Fruit fly (Drosophila melanogaster) whole organism, wandering third instar larva: ENCODE measurements around the gene CG5191.

Experiments used
- Abd-B ChIP-seq: fragments of >200 bp; optimal IDR thresholded peaks from 2 replicates; lab custom pipeline; 2017; ENCODE audit warnings: missing biosample characterization, missing genetic modification characterization
- CG32264 ChIP-seq: fragments of 200-800 bp; sonication (Bioruptor generic); optimal IDR thresholded peaks from 2 replicates; lab custom pipeline; 2016; ENCODE audit warnings: missing biosample characterization, missing genetic modification characterization
- CG9705 ChIP-seq: fragments of 200-800 bp; sonication (Bioruptor generic); optimal IDR thresholded peaks from 2 replicates; lab custom pipeline; 2018; ENCODE audit warnings: missing biosample characterization, mild to moderate bottlenecking, missing genetic modification characterization
- CrebA ChIP-seq: fragments of 200-800 bp; sonication (Bioruptor generic); optimal IDR thresholded peaks from 2 replicates; lab custom pipeline; 2016; ENCODE audit warnings: missing biosample characterization, mild to moderate bottlenecking, missing genetic modification characterization, borderline replicate concordance
- Dfd ChIP-seq: fragments of >200 bp; optimal IDR thresholded peaks from 2 replicates; lab custom pipeline; 2017; ENCODE audit warnings: missing biosample characterization, missing genetic modification characterization
- Dif ChIP-seq: fragments of 200-275, 200-300 bp; sonication (Bioruptor generic); optimal IDR thresholded peaks from 2 replicates; lab custom pipeline; 2018; ENCODE audit warnings: missing biosample characterization, missing genetic modification characterization; ENCODE audit not compliant: partially characterized antibody
- GATAd ChIP-seq: sonication (Bioruptor generic); optimal IDR thresholded peaks from 2 replicates; lab custom pipeline; 2016; ENCODE audit warnings: missing biosample characterization, missing genetic modification characterization
- HLH106 ChIP-seq: fragments of 200-800 bp; optimal IDR thresholded peaks from 3 replicates; lab custom pipeline; 2019; ENCODE audit warnings: missing biosample characterization, mild to moderate bottlenecking, missing genetic modification characterization, moderate library complexity
- Hnf4 ChIP-seq: fragments of 200-800 bp; sonication (Bioruptor generic); optimal IDR thresholded peaks from 2 replicates; lab custom pipeline; 2016; ENCODE audit warnings: missing biosample characterization, mild to moderate bottlenecking, missing genetic modification characterization
- Hr78 ChIP-seq: fragments of >200 bp; optimal IDR thresholded peaks from 2 replicates; lab custom pipeline; 2017; ENCODE audit warnings: missing biosample characterization, missing genetic modification characterization
- Hr83 ChIP-seq: fragments of 200-300 bp; sonication (Bioruptor generic); optimal IDR thresholded peaks from 2 replicates; lab custom pipeline; 2016; ENCODE audit warnings: missing biosample characterization, mild to moderate bottlenecking, missing genetic modification characterization, moderate library complexity; ENCODE audit not compliant: poor library complexity, severe bottlenecking
- Jra ChIP-seq: sonication (Bioruptor generic); optimal IDR thresholded peaks from 2 replicates; lab custom pipeline; 2016; ENCODE audit warnings: missing biosample characterization, missing genetic modification characterization
- Mio ChIP-seq: sonication (Bioruptor generic); optimal IDR thresholded peaks from 2 replicates; lab custom pipeline; 2016; ENCODE audit warnings: missing biosample characterization, missing genetic modification characterization
- Myc ChIP-seq: fragments of >200 bp; optimal IDR thresholded peaks from 2 replicates; lab custom pipeline; 2017
- N ChIP-seq: fragments of >200 bp; optimal IDR thresholded peaks from 2 replicates; lab custom pipeline; 2018; ENCODE audit warnings: missing biosample characterization, missing external identifiers, missing genetic modification characterization
- OdsH ChIP-seq: fragments of 200-800 bp; sonication (Bioruptor generic); optimal IDR thresholded peaks from 2 replicates; lab custom pipeline; 2016; ENCODE audit warnings: missing biosample characterization, mild to moderate bottlenecking, missing genetic modification characterization
- Rel ChIP-seq, 2 experiments: fragments of 200-800 bp; sonication (Bioruptor generic) in 1 of 2; optimal IDR thresholded peaks; 2 replicates in 1 of 2; 3 replicates in 1 of 2; lab custom pipeline; 2016 to 2019; ENCODE audit warnings: mild to moderate bottlenecking in 2 of 2, missing biosample characterization in 2 of 2, missing genetic modification characterization in 2 of 2, moderate library complexity in 1 of 2
- Sp1 ChIP-seq: fragments of 200-800 bp; sonication (Bioruptor generic); optimal IDR thresholded peaks from 3 replicates; lab custom pipeline; 2019; ENCODE audit warnings: missing biosample characterization, mild to moderate bottlenecking, missing genetic modification characterization, moderate library complexity
- Vsx2 ChIP-seq: fragments of 200-300, 225-300 bp; sonication (Bioruptor generic); optimal IDR thresholded peaks from 2 replicates; lab custom pipeline; 2018; ENCODE audit warnings: missing biosample characterization, missing genetic modification characterization; ENCODE audit not compliant: partially characterized antibody
- br ChIP-seq: fragments of 200-800 bp; sonication (Bioruptor generic); optimal IDR thresholded peaks from 2 replicates; lab custom pipeline; 2016; ENCODE audit warnings: missing biosample characterization, missing genetic modification characterization
- brk ChIP-seq: fragments of 200-800 bp; sonication (Bioruptor generic); optimal IDR thresholded peaks from 2 replicates; lab custom pipeline; 2016; ENCODE audit warnings: missing biosample characterization, mild to moderate bottlenecking, missing genetic modification characterization
- dl ChIP-seq, 2 experiments: fragments of 175-275, 200-275 bp in 1 of 2; fragments of 200-275 bp in 1 of 2; sonication (Bioruptor generic); optimal IDR thresholded peaks; lab custom pipeline; 2018; ENCODE audit warnings: mild to moderate bottlenecking in 2 of 2, missing biosample characterization in 2 of 2, missing genetic modification characterization in 2 of 2, moderate library complexity in 2 of 2; ENCODE audit not compliant: partially characterized antibody in 2 of 2, insufficient read depth in 1 of 2
- dmrt93B ChIP-seq: fragments of 200-800 bp; sonication (Bioruptor generic); optimal IDR thresholded peaks from 2 replicates; lab custom pipeline; 2018; ENCODE audit warnings: missing biosample characterization, mild to moderate bottlenecking, missing genetic modification characterization
- dsf ChIP-seq: sonication (Bioruptor generic); optimal IDR thresholded peaks from 2 replicates; lab custom pipeline; 2016; ENCODE audit warnings: missing biosample characterization, missing genetic modification characterization, borderline replicate concordance
- ey ChIP-seq: fragments of 200-800 bp; sonication (Bioruptor generic); optimal IDR thresholded peaks from 2 replicates; lab custom pipeline; 2016; ENCODE audit warnings: missing biosample characterization, missing genetic modification characterization
- foxo ChIP-seq, 2 experiments: fragments of 200-800 bp; sonication (Bioruptor generic); optimal IDR thresholded peaks; 2 replicates in 1 of 2; 3 replicates in 1 of 2; lab custom pipeline; 2016 to 2017; ENCODE audit warnings: missing biosample characterization in 2 of 2, missing genetic modification characterization in 2 of 2
- fru ChIP-seq: fragments of 200-800 bp; sonication (Bioruptor generic); optimal IDR thresholded peaks from 3 replicates; lab custom pipeline; 2016; ENCODE audit warnings: missing biosample characterization, mild to moderate bottlenecking, missing genetic modification characterization
- h ChIP-seq: fragments of 200-800 bp; sonication (Bioruptor generic); optimal IDR thresholded peaks from 3 replicates; lab custom pipeline; 2016; ENCODE audit warnings: missing biosample characterization, mild to moderate bottlenecking, missing genetic modification characterization
- jim ChIP-seq: fragments of 175-275, 200-325 bp; sonication (Bioruptor generic); optimal IDR thresholded peaks from 2 replicates; lab custom pipeline; 2016; ENCODE audit warnings: missing biosample characterization, mild to moderate bottlenecking, missing genetic modification characterization
- lola ChIP-seq: fragments of >200 bp; optimal IDR thresholded peaks from 2 replicates; lab custom pipeline; 2017; ENCODE audit warnings: missing biosample characterization, missing genetic modification characterization
- pan ChIP-seq: fragments of >200 bp; optimal IDR thresholded peaks from 2 replicates; lab custom pipeline; 2017
- psq ChIP-seq: fragments of 200-800 bp; sonication (Bioruptor generic); optimal IDR thresholded peaks from 3 replicates; lab custom pipeline; 2017; ENCODE audit warnings: missing biosample characterization, mild to moderate bottlenecking, missing genetic modification characterization, moderate library complexity
- rgr ChIP-seq: fragments of 200-800 bp; sonication (Bioruptor generic); optimal IDR thresholded peaks from 3 replicates; lab custom pipeline; 2016; ENCODE audit warnings: missing biosample characterization, mild to moderate bottlenecking, missing genetic modification characterization
- sage ChIP-seq: fragments of 200-800 bp; sonication (Bioruptor generic); optimal IDR thresholded peaks from 2 replicates; lab custom pipeline; 2016; ENCODE audit warnings: missing biosample characterization, mild to moderate bottlenecking, missing genetic modification characterization
- sv ChIP-seq: fragments of 200-800 bp; sonication (Bioruptor generic); optimal IDR thresholded peaks from 3 replicates; lab custom pipeline; 2016; ENCODE audit warnings: missing biosample characterization, missing genetic modification characterization
- tai ChIP-seq: sonication (Bioruptor generic); optimal IDR thresholded peaks from 2 replicates; lab custom pipeline; 2016; ENCODE audit warnings: missing biosample characterization, missing genetic modification characterization
- usp ChIP-seq: fragments of >200 bp; optimal IDR thresholded peaks from 2 replicates; lab custom pipeline; 2017; ENCODE audit warnings: missing biosample characterization, missing genetic modification characterization
- woc ChIP-seq: sonication (Bioruptor generic); optimal IDR thresholded peaks from 2 replicates; lab custom pipeline; 2016; ENCODE audit warnings: missing biosample characterization, mild to moderate bottlenecking, missing genetic modification characterization

The CG5191 gene

dm6 chr3R:20551487-20552079, 9.1 kb upstream of the CG5191 start:
- TF ChIP-seq dmrt93B (GFP tag; lab: Kevin White, UChicago) = no peak
- TF ChIP-seq Rel (GFP tag; optimal IDR thresholded peaks at IDR 0.05; lab: Kevin White, UChicago) = no peak
- TF ChIP-seq Rel (tag; optimal IDR thresholded peaks at IDR 0.05; lab: Kevin White, UChicago) = peak; percentile 98

- peak; percentile 13 for TF ChIP-seq h
- peak in 1 of 2 experiments; percentile 6 for TF ChIP-seq dl (GFP tag; optimal IDR thresholded peaks at IDR 0.05; lab: Kevin White, UChicago; ENCODE audit: insufficient read depth in 1 of 2, partially characterized antibody in 2 of 2)
- TF ChIP-seq Mio = no peak
- TF ChIP-seq, all 38 proteins: peak for 2
These were observed 8.6 kb upstream of the CG5191 start, which contains the start of gene Stat92E for dm6 chr3R:20552093-20552492. Gene Stat92E, minus strand, starts transcription at chr3R:20552311.

DNA sequence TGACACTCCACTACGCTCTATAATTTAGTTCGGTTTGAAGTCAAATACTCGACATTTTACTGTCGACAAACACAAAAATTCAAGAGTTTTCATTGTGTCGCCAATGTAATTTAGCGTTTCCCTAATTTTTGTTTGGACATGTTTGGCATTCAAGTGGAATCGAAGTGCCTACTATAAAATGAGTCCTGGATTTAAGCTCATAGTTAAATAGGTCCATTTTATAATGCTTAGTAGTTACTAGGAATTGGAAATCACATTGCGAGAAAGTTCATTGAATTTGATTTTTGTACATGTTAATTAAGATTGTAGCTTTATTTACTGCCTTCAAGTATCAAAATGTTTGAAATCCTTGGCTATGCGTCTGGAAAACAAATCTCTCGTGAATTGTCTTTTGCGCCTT, 6.4 kb upstream of the CG5191 start, which contains the start of gene att-ORFB:
Gene att-ORFB, minus strand, starts transcription at position 101 of the 400 bp plus-strand sequence.
- TF ChIP-seq psq = no peak
- TF ChIP-seq Myc = no peak
- no peak for TF ChIP-seq Hnf4 (GFP tag; lab: Kevin White, UChicago)
- no peak for TF ChIP-seq lola (GFP tag; lab: Kevin White, UChicago)
- TF ChIP-seq GATAd (GFP tag; lab: Kevin White, UChicago) = no peak
- no peak for TF ChIP-seq usp (GFP tag; lab: Kevin White, UChicago)
- no peak for TF ChIP-seq dl (GFP tag; optimal IDR thresholded peaks at IDR 0.05; lab: Kevin White, UChicago; ENCODE audit: insufficient read depth in 1 of 2, partially characterized antibody in 2 of 2)
- no peak for TF ChIP-seq ey (GFP tag; lab: Kevin White, UChicago)
- no peak for TF ChIP-seq fru (GFP tag; lab: Kevin White, UChicago)
- TF ChIP-seq foxo (GFP tag; optimal IDR thresholded peaks at IDR 0.05; lab: Kevin White, UChicago) = no peak
- no peak for TF ChIP-seq br (GFP tag; lab: Kevin White, UChicago)
- no peak for TF ChIP-seq Mio
- TF ChIP-seq Dif = no peak
- TF ChIP-seq Hr83 (GFP tag; lab: Kevin White, UChicago) = no peak
- TF ChIP-seq HLH106 (tag; lab: Kevin White, UChicago) = no peak
- TF ChIP-seq sage = no peak
- no peak for TF ChIP-seq Sp1
- TF ChIP-seq tai (GFP tag; lab: Kevin White, UChicago) = no peak
- TF ChIP-seq Hr78 (GFP tag; lab: Kevin White, UChicago) = no peak
- no peak for TF ChIP-seq h

- no peak for TF ChIP-seq Rel (GFP tag; optimal IDR thresholded peaks at IDR 0.05; lab: Kevin White, UChicago)
- TF ChIP-seq Rel (tag; optimal IDR thresholded peaks at IDR 0.05; lab: Kevin White, UChicago) = no peak
- peak in 1 of 2 experiments; percentile 71 for TF ChIP-seq foxo (GFP tag; optimal IDR thresholded peaks at IDR 0.05; lab: Kevin White, UChicago)
- no peak for TF ChIP-seq dsf (GFP tag; lab: Kevin White, UChicago)
- no peak for TF ChIP-seq Vsx2 (GFP tag; lab: Kevin White, UChicago)
- TF ChIP-seq sage = no peak
- TF ChIP-seq h = peak; percentile 59
- TF ChIP-seq rgr = no peak
- TF ChIP-seq CrebA (GFP tag; lab: Kevin White, UChicago) = no peak
- TF ChIP-seq Mio = no peak
- TF ChIP-seq Hr83 (GFP tag; lab: Kevin White, UChicago) = no peak
- TF ChIP-seq pan = no peak
- TF ChIP-seq tai (GFP tag; lab: Kevin White, UChicago) = no peak
- no peak for TF ChIP-seq brk (GFP tag; lab: Kevin White, UChicago)
- TF ChIP-seq HLH106 (tag; lab: Kevin White, UChicago) = peak; percentile 23
- peak; percentile 45 for TF ChIP-seq woc (GFP tag; lab: Kevin White, UChicago)
- TF ChIP-seq psq = no peak
- no peak for TF ChIP-seq Sp1
- no peak for TF ChIP-seq jim (GFP tag; lab: Kevin White, UChicago)
- TF ChIP-seq Dif = no peak
- no peak for TF ChIP-seq Hr78 (GFP tag; lab: Kevin White, UChicago)
- no peak for TF ChIP-seq Abd-B (GFP tag; lab: Kevin White, UChicago)
- TF ChIP-seq Myc = no peak
- peak; percentile 60 for TF ChIP-seq fru (GFP tag; lab: Kevin White, UChicago)
- TF ChIP-seq GATAd (GFP tag; lab: Kevin White, UChicago) = no peak
- TF ChIP-seq CG9705 (GFP tag; lab: Kevin White, UChicago) = no peak
- no peak for TF ChIP-seq dl (GFP tag; optimal IDR thresholded peaks at IDR 0.05; lab: Kevin White, UChicago; ENCODE audit: insufficient read depth in 1 of 2, partially characterized antibody in 2 of 2)
- no peak for TF ChIP-seq lola (GFP tag; lab: Kevin White, UChicago)
- no peak for TF ChIP-seq CG32264 (GFP tag; lab: Kevin White, UChicago)
- no peak for TF ChIP-seq usp (GFP tag; lab: Kevin White, UChicago)
- TF ChIP-seq Dfd (GFP tag; lab: Kevin White, UChicago) = no peak
- no peak for TF ChIP-seq sv
- no peak for TF ChIP-seq OdsH (GFP tag; lab: Kevin White, UChicago)
- no peak for TF ChIP-seq Jra (GFP tag; lab: Kevin White, UChicago)
- no peak for TF ChIP-seq N (GFP tag; lab: Kevin White, UChicago)
- no peak for TF ChIP-seq ey (GFP tag; lab: Kevin White, UChicago)
- TF ChIP-seq dmrt93B (GFP tag; lab: Kevin White, UChicago) = no peak
- TF ChIP-seq br (GFP tag; lab: Kevin White, UChicago) = no peak
- TF ChIP-seq Hnf4 (GFP tag; lab: Kevin White, UChicago) = no peak
These were observed 5.6 kb upstream of the CG5191 start for dm6 chr3R:20555023-20555422.
